Fruit fly (Drosophila melanogaster) whole organism, embryonic: ENCODE data around the gene CG33703.

Source experiments
- CG10565 ChIP-seq: fragments of 200-800 bp; sonication (Bioruptor generic); optimal IDR thresholded peaks from 3 replicates; lab custom pipeline; 2016; ENCODE audit warnings: missing biosample characterization, mild to moderate bottlenecking, missing genetic modification characterization
- CG11085 ChIP-seq: fragments of 200-800 bp; sonication (Bioruptor generic); IDR thresholded peaks from 2 replicates; pipeline ENCODE4 v1.3.6; 2022; ENCODE audit warnings: missing biosample characterization, missing genetic modification characterization
- CG11247 ChIP-seq: fragments of 200-800 bp; sonication (Bioruptor generic); IDR thresholded peaks from 2 replicates; pipeline ENCODE4 v1.3.6; 2022; ENCODE audit warnings: missing biosample characterization, missing genetic modification characterization
- CG11456 ChIP-seq: fragments of 200-800 bp; sonication (Bioruptor generic); IDR thresholded peaks from 3 replicates; pipeline ENCODE4 v1.3.6; 2022; ENCODE audit warnings: missing biosample characterization, missing genetic modification characterization
- CG12219 ChIP-seq: fragments of 200-800 bp; sonication (Bioruptor generic); optimal IDR thresholded peaks from 3 replicates; lab custom pipeline; 2018; ENCODE audit warnings: missing biosample characterization, mild to moderate bottlenecking, missing genetic modification characterization
- CG1233 ChIP-seq: fragments of 200-800 bp; sonication (Bioruptor generic); optimal IDR thresholded peaks from 4 replicates; lab custom pipeline; 2018; ENCODE audit warnings: missing biosample characterization, mild to moderate bottlenecking, missing genetic modification characterization
- CG13123 ChIP-seq: fragments of 200-800 bp; sonication (Bioruptor generic); optimal IDR thresholded peaks from 2 replicates; lab custom pipeline; 2016; ENCODE audit warnings: missing biosample characterization, missing genetic modification characterization
- CG13894 ChIP-seq: fragments of 200-800 bp; sonication (Bioruptor generic); optimal IDR thresholded peaks from 3 replicates; lab custom pipeline; 2018; ENCODE audit warnings: missing biosample characterization, mild to moderate bottlenecking, missing genetic modification characterization, moderate library complexity
- CG2116 ChIP-seq: fragments of 200-800 bp; sonication (Bioruptor generic); optimal IDR thresholded peaks from 3 replicates; lab custom pipeline; 2018; ENCODE audit warnings: missing biosample characterization, mild to moderate bottlenecking, missing genetic modification characterization
- CG31224 ChIP-seq: fragments of 200-800 bp; sonication (Bioruptor generic); IDR thresholded peaks from 2 replicates; pipeline ENCODE4 v1.3.6; 2022; ENCODE audit warnings: missing biosample characterization, missing genetic modification characterization
- CG31365 ChIP-seq: fragments of 200-800 bp; sonication (Bioruptor generic); optimal IDR thresholded peaks from 2 replicates; lab custom pipeline; 2018; ENCODE audit warnings: missing biosample characterization, mild to moderate bottlenecking, missing genetic modification characterization
- CG31441 ChIP-seq: fragments of 200-800 bp; sonication (Bioruptor generic); IDR thresholded peaks from 2 replicates; pipeline ENCODE4 v1.3.6; 2022; ENCODE audit warnings: missing biosample characterization, missing genetic modification characterization
- CG4820 ChIP-seq: fragments of 200-800 bp; sonication (Bioruptor generic); optimal IDR thresholded peaks from 3 replicates; lab custom pipeline; 2016; ENCODE audit warnings: missing biosample characterization, missing genetic modification characterization
- CG6272 ChIP-seq: fragments of 200-800 bp; sonication (Bioruptor generic); IDR thresholded peaks from 2 replicates; pipeline ENCODE4 v1.3.6; 2022; ENCODE audit warnings: missing biosample characterization, missing genetic modification characterization
- CG6813 ChIP-seq: fragments of 200-800 bp; sonication (Bioruptor generic); optimal IDR thresholded peaks from 2 replicates; lab custom pipeline; 2017; ENCODE audit warnings: missing biosample characterization, missing genetic modification characterization, mild to moderate bottlenecking, moderate library complexity, missing genetic modification reagents
- CG8388 ChIP-seq: fragments of 200-800 bp; sonication (Bioruptor generic); optimal IDR thresholded peaks from 2 replicates; lab custom pipeline; 2019; ENCODE audit warnings: missing biosample characterization, mild to moderate bottlenecking, missing genetic modification characterization, moderate library complexity
- CG9215 ChIP-seq: fragments of 200-800 bp; sonication (Bioruptor generic); IDR thresholded peaks from 2 replicates; pipeline ENCODE4 v1.3.6; 2022; ENCODE audit warnings: missing biosample characterization, missing genetic modification characterization
- CkIIα-i1 ChIP-seq: fragments of 200-800 bp; sonication (Bioruptor generic); IDR thresholded peaks from 2 replicates; pipeline ENCODE4 v1.3.6; 2022; ENCODE audit warnings: missing biosample characterization, missing genetic modification characterization
- Dfd ChIP-seq, 2 experiments: fragments of >200 bp; optimal IDR thresholded peaks; 2 replicates each; lab custom pipeline; 2017; ENCODE audit warnings: missing biosample characterization in 2 of 2, missing genetic modification characterization in 2 of 2
- Dll ChIP-seq: fragments of 200-800 bp; sonication (Bioruptor generic); IDR thresholded peaks from 4 replicates; pipeline ENCODE4 v1.3.6; 2022; ENCODE audit warnings: missing biosample characterization, missing genetic modification characterization; ENCODE audit not compliant: partially characterized antibody
- Dp ChIP-seq: fragments of 200-800 bp; sonication (Bioruptor generic); optimal IDR thresholded peaks from 2 replicates; lab custom pipeline; 2018; ENCODE audit warnings: missing biosample characterization, mild to moderate bottlenecking, missing genetic modification characterization, moderate library complexity
- HmgZ ChIP-seq: fragments of 200-800 bp; sonication (Bioruptor generic); optimal IDR thresholded peaks from 2 replicates; lab custom pipeline; 2018; ENCODE audit warnings: missing biosample characterization, mild to moderate bottlenecking, missing genetic modification characterization
- Hmx ChIP-seq: fragments of 200-800 bp; sonication (Bioruptor generic); optimal IDR thresholded peaks from 2 replicates; lab custom pipeline; 2016; ENCODE audit warnings: missing biosample characterization, missing genetic modification characterization
- Hr3 ChIP-seq: fragments of 200-800 bp; sonication (Bioruptor generic); optimal IDR thresholded peaks from 3 replicates; lab custom pipeline; 2016; ENCODE audit warnings: missing biosample characterization, missing genetic modification characterization
- MESR4 ChIP-seq: fragments of 200-800 bp; sonication (Bioruptor generic); optimal IDR thresholded peaks from 2 replicates; lab custom pipeline; 2018; ENCODE audit warnings: missing biosample characterization, mild to moderate bottlenecking, missing genetic modification characterization, moderate library complexity
- Max ChIP-seq: fragments of 200-800 bp; sonication (Bioruptor generic); optimal IDR thresholded peaks from 2 replicates; lab custom pipeline; 2016; ENCODE audit warnings: missing biosample characterization, mild to moderate bottlenecking, missing genetic modification characterization
- NK7.1 ChIP-seq: fragments of 200-800 bp; sonication (Bioruptor generic); optimal IDR thresholded peaks from 3 replicates; lab custom pipeline; 2016; ENCODE audit warnings: missing biosample characterization, missing genetic modification characterization
- Nf-YB ChIP-seq: fragments of 200-800 bp; sonication (Bioruptor generic); optimal IDR thresholded peaks from 3 replicates; lab custom pipeline; 2019; ENCODE audit warnings: missing biosample characterization, mild to moderate bottlenecking, missing genetic modification characterization, moderate library complexity
- NfI ChIP-seq: fragments of 200-800 bp; sonication (Bioruptor generic); optimal IDR thresholded peaks from 3 replicates; lab custom pipeline; 2018; ENCODE audit warnings: missing biosample characterization, mild to moderate bottlenecking, missing genetic modification characterization, moderate library complexity
- Optix ChIP-seq: fragments of 200-800 bp; sonication (Bioruptor generic); IDR thresholded peaks from 3 replicates; pipeline ENCODE4 v1.3.6; 2022; ENCODE audit warnings: missing biosample characterization, missing genetic modification characterization
- Trl ChIP-seq, 3 experiments: fragments of >200 bp in 2 of 3; fragments of 200-800 bp in 1 of 3; sonication (Bioruptor generic) in 1 of 3; optimal IDR thresholded peaks; 2 replicates in 1 of 3; 3 replicates in 2 of 3; lab custom pipeline; 2016 to 2017; ENCODE audit warnings: missing biosample characterization in 1 of 3, missing genetic modification characterization in 1 of 3
- abd-A ChIP-seq: fragments of 200-800 bp; sonication (Bioruptor generic); optimal IDR thresholded peaks from 3 replicates; lab custom pipeline; 2019; ENCODE audit warnings: missing biosample characterization, mild to moderate bottlenecking, missing genetic modification characterization, moderate library complexity
- ash1 ChIP-seq: fragments of 200-800 bp; sonication (Bioruptor generic); optimal IDR thresholded peaks from 2 replicates; lab custom pipeline; 2018; ENCODE audit warnings: missing biosample characterization, mild to moderate bottlenecking, missing genetic modification characterization
- br ChIP-seq: fragments of >200 bp; optimal IDR thresholded peaks from 2 replicates; lab custom pipeline; 2017
- cad ChIP-seq: fragments of >200 bp; optimal IDR thresholded peaks from 2 replicates; lab custom pipeline; 2017; ENCODE audit warnings: missing biosample characterization, missing genetic modification characterization
- chif ChIP-seq, 2 experiments: fragments of 200-800 bp; sonication (Bioruptor generic); optimal IDR thresholded peaks; 3 replicates each; lab custom pipeline; 2016; ENCODE audit warnings: missing biosample characterization in 2 of 2, missing genetic modification characterization in 2 of 2
- chinmo ChIP-seq: fragments of 200-800 bp; sonication (Bioruptor generic); IDR thresholded peaks from 4 replicates; pipeline ENCODE4 v1.3.6; 2022; ENCODE audit warnings: missing biosample characterization, missing genetic modification characterization; ENCODE audit not compliant: partially characterized antibody
- crc ChIP-seq: fragments of 200-800 bp; sonication (Bioruptor generic); optimal IDR thresholded peaks from 2 replicates; lab custom pipeline; 2016; ENCODE audit warnings: missing biosample characterization, missing genetic modification characterization
- dimm ChIP-seq: fragments of 200-800 bp; sonication (Bioruptor generic); IDR thresholded peaks from 2 replicates; pipeline ENCODE4 v1.3.6; 2022; ENCODE audit warnings: missing biosample characterization, missing genetic modification characterization
- gcm2 ChIP-seq: fragments of 200-800 bp; sonication (Bioruptor generic); optimal IDR thresholded peaks from 2 replicates; lab custom pipeline; 2016; ENCODE audit warnings: missing biosample characterization, missing genetic modification characterization
- klu ChIP-seq: fragments of 200-800 bp; sonication (Bioruptor generic); IDR thresholded peaks from 2 replicates; pipeline ENCODE4 v1.3.6; 2022; ENCODE audit warnings: missing biosample characterization, missing genetic modification characterization
- lbe ChIP-seq: fragments of 200-800 bp; sonication (Bioruptor generic); optimal IDR thresholded peaks from 2 replicates; lab custom pipeline; 2016; ENCODE audit warnings: missing biosample characterization, mild to moderate bottlenecking, missing genetic modification characterization
- lilli ChIP-seq: fragments of 200-800 bp; sonication (Bioruptor generic); optimal IDR thresholded peaks from 3 replicates; lab custom pipeline; 2016; ENCODE audit warnings: missing biosample characterization, missing genetic modification characterization
- nerfin-1 ChIP-seq: fragments of 200-800 bp; sonication (Bioruptor generic); optimal IDR thresholded peaks from 3 replicates; lab custom pipeline; 2019; ENCODE audit warnings: missing biosample characterization, mild to moderate bottlenecking, missing genetic modification characterization, moderate library complexity
- sd ChIP-seq: fragments of 200-800 bp; sonication (Bioruptor generic); optimal IDR thresholded peaks from 3 replicates; lab custom pipeline; 2018; ENCODE audit warnings: missing biosample characterization, mild to moderate bottlenecking, missing genetic modification characterization, moderate library complexity
- sens-2 ChIP-seq: fragments of 200-800 bp; sonication (Bioruptor generic); IDR thresholded peaks from 2 replicates; pipeline ENCODE4 v1.3.6; 2022; ENCODE audit warnings: missing biosample characterization, missing genetic modification characterization
- sim ChIP-seq: fragments of 200-800 bp; sonication (Bioruptor generic); IDR thresholded peaks from 2 replicates; pipeline ENCODE4 v1.3.6; 2022; ENCODE audit warnings: missing biosample characterization, missing genetic modification characterization
- sima ChIP-seq: fragments of 200-800 bp; sonication (Bioruptor generic); optimal IDR thresholded peaks from 2 replicates; lab custom pipeline; 2016; ENCODE audit warnings: missing biosample characterization, missing genetic modification characterization
- stwl ChIP-seq: fragments of 200-800 bp; sonication (Bioruptor generic); optimal IDR thresholded peaks from 3 replicates; lab custom pipeline; 2018; ENCODE audit warnings: missing biosample characterization, mild to moderate bottlenecking, missing genetic modification characterization, moderate library complexity
- zf30C ChIP-seq: fragments of 200-800 bp; sonication (Bioruptor generic); optimal IDR thresholded peaks from 3 replicates; lab custom pipeline; 2018; ENCODE audit warnings: missing biosample characterization, mild to moderate bottlenecking, missing genetic modification characterization

CG33703 gene

dm6 chr3L:9462247-9462769 is 50.2 kb downstream of the CG33703 start (continued):
- TF ChIP-seq Trl (optimal IDR thresholded peaks at IDR 0.05; lab: Kevin White, UChicago), result peak; percentile 43 to 96
- peak; percentile 80 for TF ChIP-seq Trl (GFP tag; optimal IDR thresholded peaks at IDR 0.05; lab: Kevin White, UChicago)
- TF ChIP-seq sima (GFP tag; lab: Kevin White, UChicago), result no peak
- no peak for TF ChIP-seq sd
- peak; percentile 28 for TF ChIP-seq CG10565
- TF ChIP-seq CG31224 (GFP tag; lab: Robert Waterston, UW), result 0 out of 2 replicates have a peak, but pooled peaks have one; percentile 35
- TF ChIP-seq cad, result no peak
- TF ChIP-seq Nf-YB (GFP tag; lab: Kevin White, UChicago), result peak; percentile 79
- peak; percentile 84 for TF ChIP-seq CG13894 (tag; lab: Kevin White, UChicago)
- peak; percentile 47 for TF ChIP-seq gcm2 (GFP tag; lab: Kevin White, UChicago)
- TF ChIP-seq chinmo (GFP tag; lab: Robert Waterston, UW), result no peak
- peak; percentile 52 for TF ChIP-seq CG2116 (GFP tag; lab: Kevin White, UChicago)
- TF ChIP-seq CG31441 (GFP tag; lab: Robert Waterston, UW), result peak; percentile 92
- no peak for TF ChIP-seq Optix (GFP tag; lab: Robert Waterston, UW)
- TF ChIP-seq Hr3 (GFP tag; lab: Kevin White, UChicago), result peak; percentile 63
- TF ChIP-seq nerfin-1 (tag; lab: Kevin White, UChicago), result peak; percentile 86
- TF ChIP-seq lilli (GFP tag; lab: Kevin White, UChicago), result peak; percentile 81
- TF ChIP-seq CG11456 (GFP tag; lab: Robert Waterston, UW), result no peak
- peak; percentile 54 for TF ChIP-seq CG31365 (tag; lab: Kevin White, UChicago)
- no peak for TF ChIP-seq dimm
- TF ChIP-seq sens-2, result peak; percentile 58; the same call in 1 of the 2 replicates
- no peak for TF ChIP-seq CG6272
- peak; percentile 12 for TF ChIP-seq stwl (tag; lab: Kevin White, UChicago)
- peak; percentile 82 for TF ChIP-seq lbe (GFP tag; lab: Kevin White, UChicago)
- peak; percentile 94 for TF ChIP-seq CG8388 (GFP tag; lab: Kevin White, UChicago)
- TF ChIP-seq CG1233 (GFP tag; lab: Kevin White, UChicago), result peak; percentile 77
- peak; percentile 45; the same call in 1 of the 2 replicates for TF ChIP-seq CG11085 (GFP tag; lab: Robert Waterston, UW)
- TF ChIP-seq sim (GFP tag; lab: Robert Waterston, UW), result 0 out of 2 replicates have a peak, but pooled peaks have one; percentile 34
- TF ChIP-seq Max (GFP tag; lab: Kevin White, UChicago), result peak; percentile 90
- peak; percentile 32; the same call in 1 of the 4 replicates for TF ChIP-seq Dll (GFP tag; lab: Robert Waterston, UW)
- peak; percentile 20 for TF ChIP-seq ash1 (GFP tag; lab: Kevin White, UChicago)
- TF ChIP-seq CG9215 (GFP tag; lab: Robert Waterston, UW), result peak; percentile 52; the same call in 1 of the 2 replicates
- TF ChIP-seq CG11247 (GFP tag; lab: Robert Waterston, UW), result no peak
- TF ChIP-seq CkIIα-i1, result no peak
- TF ChIP-seq Dfd (GFP tag; optimal IDR thresholded peaks at IDR 0.05; lab: Kevin White, UChicago), result no peak
- no peak for TF ChIP-seq br
- TF ChIP-seq HmgZ (tag; lab: Kevin White, UChicago), result peak; percentile 88
- no peak for TF ChIP-seq zf30C (GFP tag; lab: Kevin White, UChicago)
- peak; percentile 60 to 76 for TF ChIP-seq chif (GFP tag; optimal IDR thresholded peaks at IDR 0.05; lab: Kevin White, UChicago)
- TF ChIP-seq CG6813 (GFP tag; lab: Kevin White, UChicago), result peak; percentile 92
- no peak for TF ChIP-seq klu (GFP tag; lab: Robert Waterston, UW)
- peak; percentile 89 for TF ChIP-seq CG12219 (GFP tag; lab: Kevin White, UChicago)
- peak; percentile 18 for TF ChIP-seq MESR4 (GFP tag; lab: Kevin White, UChicago)
- peak; percentile 59 for TF ChIP-seq NK7.1 (GFP tag; lab: Kevin White, UChicago)
- TF ChIP-seq abd-A (tag; lab: Kevin White, UChicago), result peak; percentile 32
- TF ChIP-seq NfI (GFP tag; lab: Kevin White, UChicago), result peak; percentile 81
- peak; percentile 63 for TF ChIP-seq crc (GFP tag; lab: Kevin White, UChicago)
- TF ChIP-seq CG4820 (GFP tag; lab: Kevin White, UChicago), result peak; percentile 100
- TF ChIP-seq Dp (GFP tag; lab: Kevin White, UChicago), result no peak
- TF ChIP-seq Hmx, result peak; percentile 69
- TF ChIP-seq CG13123 (GFP tag; lab: Kevin White, UChicago), result peak; percentile 61
